Worm (Caenorhabditis elegans): ENCODE measurements around the gene C25F9.10.

C25F9.10 gene

DNA sequence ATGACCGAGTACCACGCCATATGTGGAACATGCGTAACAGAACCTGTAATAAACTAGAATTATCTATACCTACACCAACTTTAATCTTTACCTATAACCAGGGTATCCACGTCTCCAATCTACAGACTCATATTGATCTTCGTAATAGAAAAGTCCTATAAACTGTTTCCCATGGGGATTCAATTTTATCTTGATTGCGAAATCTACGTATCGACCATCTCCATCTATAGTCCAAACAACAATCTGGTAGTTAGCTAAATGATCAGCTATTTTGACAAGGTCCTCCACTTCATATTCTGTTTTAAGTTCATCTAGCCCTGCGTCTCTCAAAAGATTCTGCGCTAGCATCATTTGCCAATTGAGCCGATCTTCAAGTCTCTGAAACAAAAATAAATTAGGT lies 24.1 kb downstream of the C25F9.10 start:
- TF ChIP-seq C17E4.6 (GFP tag; IDR thresholded peaks at IDR 0.05) (no peak), hrde-1 (tag; optimal IDR thresholded peaks at IDR 0.05; ENCODE audit: borderline replicate concordance) (no peak), rpc-1 (optimal IDR thresholded peaks at IDR 0.05) (no peak), rpc-1 (tag; optimal IDR thresholded peaks at IDR 0.05) (no peak), T07F8.4 (tag; optimal IDR thresholded peaks at IDR 0.05) (no peak), tbx-9 (tag; optimal IDR thresholded peaks at IDR 0.05; ENCODE audit: borderline replicate concordance) (no peak), F33H1.4 (GFP tag; IDR thresholded peaks at IDR 0.05) (no peak), F57C9.4 (tag; optimal IDR thresholded peaks at IDR 0.05) (no peak)

DNA sequence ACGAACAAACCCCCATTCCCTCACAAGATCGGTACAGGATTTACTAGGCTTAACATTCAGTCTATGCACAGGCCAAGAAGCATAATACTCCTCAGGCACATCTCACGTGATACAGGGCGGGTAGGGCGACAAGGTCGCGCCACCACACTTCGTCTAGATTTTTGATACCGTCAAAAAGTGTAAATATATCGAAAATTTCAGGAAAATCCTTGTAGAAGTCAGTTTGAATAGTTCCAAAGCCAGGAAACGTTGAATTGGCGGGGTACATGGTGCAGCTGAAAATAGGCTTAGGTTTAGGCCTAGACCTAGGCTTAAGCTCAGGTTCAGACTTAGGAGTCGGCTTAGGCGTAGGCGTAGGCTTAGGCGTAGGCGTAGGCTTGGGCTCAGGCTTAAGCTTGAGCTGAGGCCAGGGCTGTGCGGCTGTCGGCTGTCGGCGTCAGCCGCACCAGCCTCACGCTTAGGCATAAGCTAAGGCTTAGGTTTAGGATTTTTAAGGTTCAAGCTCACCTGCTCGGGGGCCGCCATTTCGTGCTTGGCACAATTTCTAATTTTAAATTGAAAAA lies 24.9 kb downstream of the C25F9.10 start:
- TF ChIP-seq C06A6.2 (GFP tag; conservative IDR thresholded peaks at IDR 0.05): no peak
- TF ChIP-seq C17E4.6 (GFP tag; IDR thresholded peaks at IDR 0.05): 0 out of 2 replicates have a peak, but pooled peaks have one; percentile 10
- TF ChIP-seq ekl-4 (GFP tag; IDR thresholded peaks at IDR 0.05): peak; percentile 46
- no peak for TF ChIP-seq hsf-1 (GFP tag; IDR thresholded peaks at IDR 0.05)
- no peak for TF ChIP-seq egl-18 (GFP tag; IDR thresholded peaks at IDR 0.05)
- 0 out of 2 replicates have a peak, but pooled peaks have one; percentile 21 for TF ChIP-seq aptf-3 (GFP tag; IDR thresholded peaks at IDR 0.05)
- peak; percentile 63 for TF ChIP-seq F52B5.7 (tag; optimal IDR thresholded peaks at IDR 0.05)
- TF ChIP-seq nfya-1 (tag; optimal IDR thresholded peaks at IDR 0.05; ENCODE audit: borderline replicate concordance, insufficient read depth): no peak
- TF ChIP-seq fkh-3 (tag; optimal IDR thresholded peaks at IDR 0.05): peak; percentile 24
- no peak for TF ChIP-seq attf-6 (GFP tag; IDR thresholded peaks at IDR 0.05)
- 0 out of 2 replicates have a peak, but pooled peaks have one; percentile 35 for TF ChIP-seq madf-3 (GFP tag; IDR thresholded peaks at IDR 0.05)
- TF ChIP-seq sea-2 (GFP tag; IDR thresholded peaks at IDR 0.05): peak; percentile 67; the same call in 1 of the 2 replicates
- TF ChIP-seq mcd-1 (GFP tag; IDR thresholded peaks at IDR 0.05): no peak; the same call in 1 of the 2 replicates
- TF ChIP-seq chd-7 (tag; optimal IDR thresholded peaks at IDR 0.05): peak; percentile 49
- no peak for TF ChIP-seq snpc-1.3 (tag; optimal IDR thresholded peaks at IDR 0.05; ENCODE audit: insufficient read depth)
- TF ChIP-seq attf-3 (GFP tag; conservative IDR thresholded peaks at IDR 0.05): peak; percentile 34; the same call in 1 of the 2 replicates
- TF ChIP-seq lin-40 (tag; optimal IDR thresholded peaks at IDR 0.05): no peak
- TF ChIP-seq lin-26 (GFP tag; IDR thresholded peaks at IDR 0.05): 0 out of 2 replicates have a peak, but pooled peaks have one; percentile 44
- TF ChIP-seq sptf-2 (GFP tag; optimal IDR thresholded peaks at IDR 0.05): peak; percentile 23
- 0 out of 2 replicates have a peak, but pooled peaks have one; percentile 10 for TF ChIP-seq bed-2 (GFP tag; IDR thresholded peaks at IDR 0.05)
- TF ChIP-seq dox-1 (GFP tag; IDR thresholded peaks at IDR 0.05): 0 out of 2 replicates have a peak, but pooled peaks have one; percentile 39
- TF ChIP-seq hmg-1.2 (GFP tag; IDR thresholded peaks at IDR 0.05): peak; percentile 28; the same call in 1 of the 2 replicates
- no peak for TF ChIP-seq Y53F4B.3 (GFP tag; IDR thresholded peaks at IDR 0.05)
- peak; percentile 3 for TF ChIP-seq ztf-3 (GFP tag; optimal IDR thresholded peaks at IDR 0.05)
- peak; percentile 52 for TF ChIP-seq zim-3 (tag; optimal IDR thresholded peaks at IDR 0.05)
- TF ChIP-seq athp-1 (tag; optimal IDR thresholded peaks at IDR 0.05): peak; percentile 67

DNA sequence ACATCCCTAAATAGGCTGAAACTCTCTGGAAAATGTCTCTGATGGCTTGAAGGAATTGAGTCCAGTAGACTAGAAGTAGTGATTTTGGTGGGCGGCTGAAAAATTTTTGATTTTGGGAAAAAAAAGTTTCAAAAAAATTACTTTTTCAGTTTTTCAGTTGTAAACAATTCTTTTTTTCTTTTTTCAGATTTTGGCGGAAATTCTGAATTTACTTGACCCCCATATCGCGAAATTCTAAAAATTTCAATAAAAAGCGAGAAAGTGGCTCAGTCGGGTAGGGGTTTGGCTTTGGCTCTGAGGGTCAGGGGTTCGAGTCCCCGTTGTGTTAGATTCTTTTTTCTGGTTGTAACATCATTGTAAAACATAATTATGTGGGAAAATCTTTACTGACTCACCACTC lies 25.5 kb downstream of the C25F9.10 start, which contains the start of gene srw-85:
srw-85 (minus strand) TSS at position 101 of the 400 bp plus-strand sequence.
- TF ChIP-seq ZK185.1 (tag; optimal IDR thresholded peaks at IDR 0.05; ENCODE audit: poor library complexity, severe bottlenecking) (no peak), rpc-1 (optimal IDR thresholded peaks at IDR 0.05) (no peak), rpc-1 (tag; optimal IDR thresholded peaks at IDR 0.05) (peak; percentile 16), sea-2 (GFP tag; IDR thresholded peaks at IDR 0.05) (no peak), F23B12.7 (tag; optimal IDR thresholded peaks at IDR 0.05; ENCODE audit: insufficient read depth) (no peak), madf-8 (GFP tag; conservative IDR thresholded peaks at IDR 0.05) (no peak)
